Worm (Caenorhabditis elegans): Measurements from ENCODE around the gene orc-4.

The orc-4 gene

DNA sequence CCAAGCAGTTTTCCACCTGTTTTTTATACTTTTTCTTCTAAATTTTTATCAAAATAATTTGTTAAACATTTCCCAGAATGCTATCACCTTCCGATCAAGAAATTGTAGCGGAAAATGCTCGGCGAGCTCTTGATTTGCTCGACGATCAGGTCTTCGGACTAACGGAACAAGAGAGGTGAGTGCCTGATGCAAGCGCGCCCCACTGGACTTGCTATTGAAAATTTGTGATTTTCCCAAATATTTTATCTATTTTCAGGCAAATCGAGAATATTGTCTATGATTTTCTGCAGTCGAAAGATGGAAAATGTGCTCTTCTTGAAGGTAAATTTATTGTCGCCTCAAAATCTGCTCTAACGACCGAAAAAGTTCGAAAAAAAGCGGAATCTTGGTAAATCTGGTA is at the start of gene orc-4:
TSS of gene orc-4 (plus strand) at position 77 of the 400 bp plus-strand sequence.
- TF ChIP-seq tbx-37 (GFP tag; conservative IDR thresholded peaks at IDR 0.05), result no peak
- no peak for TF ChIP-seq hmg-4 (GFP tag; optimal IDR thresholded peaks at IDR 0.05)
- TF ChIP-seq hnd-1 (tag; optimal IDR thresholded peaks at IDR 0.05), result no peak
- no peak for TF ChIP-seq ceh-13 (GFP tag; optimal IDR thresholded peaks at IDR 0.05)
- TF ChIP-seq ama-1 (optimal IDR thresholded peaks at IDR 0.05), result no peak
- TF ChIP-seq sea-1 (GFP tag; conservative IDR thresholded peaks at IDR 0.05), result no peak
- no peak for TF ChIP-seq ceh-36 (tag; optimal IDR thresholded peaks at IDR 0.05)
- TF ChIP-seq ets-7 (tag; optimal IDR thresholded peaks at IDR 0.05), result no peak
- no peak for TF ChIP-seq hmbx-1 (tag; optimal IDR thresholded peaks at IDR 0.05)
- no peak for TF ChIP-seq aly-1 (tag; optimal IDR thresholded peaks at IDR 0.05)
- no peak for TF ChIP-seq tbx-11 (GFP tag; IDR thresholded peaks at IDR 0.05)
- no peak for TF ChIP-seq pes-1 (GFP tag; IDR thresholded peaks at IDR 0.05)
- no peak for TF ChIP-seq tra-4 (tag; optimal IDR thresholded peaks at IDR 0.05)
- no peak for TF ChIP-seq flt-1 (GFP tag; IDR thresholded peaks at IDR 0.05)
- no peak for TF ChIP-seq F13C5.2 (tag; optimal IDR thresholded peaks at IDR 0.05)
- TF ChIP-seq scrt-1 (GFP tag; IDR thresholded peaks at IDR 0.05), result no peak
- no peak for TF ChIP-seq B0310.2 (tag; optimal IDR thresholded peaks at IDR 0.05)

DNA sequence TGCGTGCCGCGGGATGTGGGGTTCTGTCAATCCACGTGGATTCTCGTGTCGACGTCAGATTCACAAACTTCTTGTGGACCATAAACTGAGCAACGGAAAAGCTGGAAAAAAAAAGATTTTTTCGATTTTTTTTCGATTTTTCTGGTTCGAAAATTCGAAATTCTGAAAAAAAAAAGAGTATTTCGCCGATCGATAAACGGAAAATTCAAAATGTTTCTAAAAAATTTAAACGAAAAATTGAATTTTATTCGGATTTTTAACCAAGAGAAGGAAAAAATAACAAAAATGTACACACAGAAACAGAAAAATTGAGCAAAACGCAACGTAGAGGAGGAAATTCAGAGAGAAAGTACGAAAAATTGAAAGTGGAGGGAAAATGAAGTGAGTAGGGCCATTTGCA is 49.6 kb upstream of the orc-4 start, which contains the start of gene Y39A1A.3:
TSS of gene Y39A1A.3 (minus strand) at position 101 of the 400 bp plus-strand sequence.
- TF ChIP-seq hmbx-1 (tag; optimal IDR thresholded peaks at IDR 0.05), result no peak
- TF ChIP-seq ama-1 (optimal IDR thresholded peaks at IDR 0.05), result no peak
- TF ChIP-seq ceh-13 (GFP tag; optimal IDR thresholded peaks at IDR 0.05), result no peak
- TF ChIP-seq ceh-36 (tag; optimal IDR thresholded peaks at IDR 0.05), result no peak
- TF ChIP-seq B0310.2 (tag; optimal IDR thresholded peaks at IDR 0.05), result no peak
- TF ChIP-seq flt-1 (GFP tag; IDR thresholded peaks at IDR 0.05), result no peak
- no peak for TF ChIP-seq sea-1 (GFP tag; conservative IDR thresholded peaks at IDR 0.05)
- no peak for TF ChIP-seq ets-7 (tag; optimal IDR thresholded peaks at IDR 0.05)
- no peak for TF ChIP-seq tbx-37 (GFP tag; conservative IDR thresholded peaks at IDR 0.05)
- TF ChIP-seq F13C5.2 (tag; optimal IDR thresholded peaks at IDR 0.05), result no peak
- TF ChIP-seq tbx-11 (GFP tag; IDR thresholded peaks at IDR 0.05), result no peak
- no peak for TF ChIP-seq tra-4 (tag; optimal IDR thresholded peaks at IDR 0.05)

DNA sequence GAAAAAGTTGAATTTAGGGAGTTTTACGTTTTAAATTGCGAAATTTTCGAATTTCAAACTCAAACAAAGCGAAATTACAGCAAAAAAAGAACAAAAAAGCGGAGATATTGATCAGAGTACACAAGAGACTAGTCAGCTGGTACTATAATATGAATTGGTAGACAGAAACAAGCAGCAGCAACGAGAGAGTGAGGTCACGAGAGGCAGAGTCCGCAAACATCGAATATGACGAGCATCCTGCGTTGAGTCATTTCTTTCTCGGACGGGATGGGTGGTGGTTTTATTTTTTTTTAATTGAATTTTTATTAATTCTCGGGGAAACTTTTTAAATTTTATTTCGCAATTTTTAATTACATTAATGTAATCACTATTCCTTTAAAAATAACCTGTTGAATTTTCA is 46.3 kb upstream of the orc-4 start:
- no peak for TF ChIP-seq ama-1 (optimal IDR thresholded peaks at IDR 0.05)
- peak; percentile 58 for TF ChIP-seq F13C5.2 (tag; optimal IDR thresholded peaks at IDR 0.05)

DNA sequence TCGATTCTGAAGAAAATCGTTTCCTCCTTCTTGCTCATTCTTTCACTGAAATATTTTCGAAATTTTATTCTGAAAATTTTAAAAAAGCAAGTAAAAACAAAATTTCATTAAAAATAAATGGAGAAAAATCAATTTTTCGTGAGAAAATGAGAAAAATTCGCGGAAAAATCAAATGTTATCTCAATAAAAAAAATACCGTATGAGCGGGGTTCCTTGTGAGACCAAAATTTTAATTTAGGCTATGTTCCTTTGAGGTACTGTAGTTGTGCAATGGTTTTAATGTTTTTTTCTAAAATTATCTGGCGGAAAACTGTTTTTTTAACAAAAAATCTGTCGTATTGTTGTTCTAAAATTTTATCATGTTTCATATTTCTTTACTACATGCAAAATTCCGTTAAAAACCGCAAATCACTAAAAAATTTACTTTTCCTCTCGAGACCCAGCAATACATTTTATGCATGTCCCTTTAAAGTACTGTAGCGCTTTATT is 45.8 kb upstream of the orc-4 start, which contains the start of gene epg-6:
TSS of gene epg-6 (minus strand) at position 51 of the 489 bp plus-strand sequence.
- no peak for TF ChIP-seq ceh-36 (tag; optimal IDR thresholded peaks at IDR 0.05)
- TF ChIP-seq pes-1 (GFP tag; IDR thresholded peaks at IDR 0.05), result no peak
- no peak for TF ChIP-seq hmg-4 (GFP tag; optimal IDR thresholded peaks at IDR 0.05)

DNA sequence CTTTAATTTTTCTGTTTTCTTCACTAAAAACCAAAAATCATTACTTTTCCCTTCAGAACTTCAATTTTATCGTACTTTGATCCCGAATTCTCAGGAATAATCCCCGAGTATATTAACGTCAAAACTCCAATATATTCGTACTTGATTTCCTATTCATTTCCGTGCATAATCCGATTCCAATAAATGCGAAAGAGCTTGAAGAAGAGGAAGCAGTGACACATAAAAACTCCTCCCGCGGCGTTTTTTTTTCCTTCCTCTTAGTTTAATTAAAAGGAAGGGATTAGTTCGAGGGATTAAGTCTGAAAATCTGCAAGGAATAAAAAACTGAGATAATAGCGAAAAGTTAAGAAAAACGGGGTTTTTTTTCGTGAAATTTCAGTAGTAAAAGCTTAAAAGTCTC is 45.1 kb upstream of the orc-4 start:
- peak; percentile 59 for TF ChIP-seq ceh-36 (tag; optimal IDR thresholded peaks at IDR 0.05)
- TF ChIP-seq sea-1 (GFP tag; conservative IDR thresholded peaks at IDR 0.05), result no peak

DNA sequence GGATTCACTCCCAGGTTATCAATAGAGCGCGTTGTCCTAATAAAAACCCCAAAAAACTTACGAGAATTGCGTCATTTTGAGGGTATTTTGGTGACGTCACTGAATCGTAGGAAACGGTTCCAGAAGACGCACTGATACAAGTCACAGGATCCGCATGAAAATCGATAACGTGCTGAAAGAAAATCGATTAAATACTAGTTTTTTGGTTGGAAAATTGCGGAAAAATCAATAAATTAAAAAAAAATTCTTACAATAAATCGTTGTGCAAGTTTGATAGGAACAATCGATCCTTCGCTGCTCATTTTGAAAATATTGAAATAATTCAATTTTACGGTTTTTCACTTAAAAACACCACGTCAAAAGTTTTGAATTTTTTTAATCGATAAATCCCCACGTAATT is 42.7 kb upstream of the orc-4 start, which contains the start of gene Y39A1A.2:
TSS of gene Y39A1A.2 (minus strand) at position 319 of the 400 bp plus-strand sequence.
- no peak for TF ChIP-seq sea-1 (GFP tag; conservative IDR thresholded peaks at IDR 0.05)
- no peak for TF ChIP-seq ets-7 (tag; optimal IDR thresholded peaks at IDR 0.05)
- TF ChIP-seq hmbx-1 (tag; optimal IDR thresholded peaks at IDR 0.05), result no peak
- TF ChIP-seq ceh-36 (tag; optimal IDR thresholded peaks at IDR 0.05), result no peak
- no peak for TF ChIP-seq F13C5.2 (tag; optimal IDR thresholded peaks at IDR 0.05)
- TF ChIP-seq B0310.2 (tag; optimal IDR thresholded peaks at IDR 0.05), result no peak
- no peak for TF ChIP-seq scrt-1 (GFP tag; IDR thresholded peaks at IDR 0.05)
- no peak for TF ChIP-seq tbx-11 (GFP tag; IDR thresholded peaks at IDR 0.05)
- TF ChIP-seq flt-1 (GFP tag; IDR thresholded peaks at IDR 0.05), result no peak

DNA sequence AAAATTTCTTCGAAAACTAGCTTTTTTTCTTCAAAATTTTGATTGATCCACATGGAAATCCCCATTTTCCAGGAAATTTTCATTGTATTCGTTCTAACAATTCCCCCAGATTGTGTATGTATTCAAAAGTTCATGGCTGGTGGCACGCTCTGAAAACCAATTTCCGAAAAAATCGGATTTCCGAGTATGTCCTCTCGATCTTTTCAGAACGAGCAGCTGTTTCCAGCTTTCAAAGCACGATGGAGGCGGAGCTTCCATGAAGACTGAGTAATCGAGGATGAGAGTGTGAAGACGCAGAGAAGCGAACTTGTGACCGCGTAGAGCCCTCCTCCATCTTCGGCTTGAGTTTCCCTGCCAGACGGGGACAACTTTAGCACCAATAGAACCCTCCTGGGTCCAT is 41.6 kb upstream of the orc-4 start:
- no peak for TF ChIP-seq pes-1 (GFP tag; IDR thresholded peaks at IDR 0.05)
- no peak for TF ChIP-seq tbx-11 (GFP tag; IDR thresholded peaks at IDR 0.05)
- TF ChIP-seq scrt-1 (GFP tag; IDR thresholded peaks at IDR 0.05), result no peak
- no peak for TF ChIP-seq aly-1 (tag; optimal IDR thresholded peaks at IDR 0.05)
- no peak for TF ChIP-seq tbx-37 (GFP tag; conservative IDR thresholded peaks at IDR 0.05)
- no peak for TF ChIP-seq F13C5.2 (tag; optimal IDR thresholded peaks at IDR 0.05)
- TF ChIP-seq ama-1 (optimal IDR thresholded peaks at IDR 0.05), result no peak
- no peak for TF ChIP-seq B0310.2 (tag; optimal IDR thresholded peaks at IDR 0.05)
- TF ChIP-seq hmbx-1 (tag; optimal IDR thresholded peaks at IDR 0.05), result no peak
- no peak for TF ChIP-seq tra-4 (tag; optimal IDR thresholded peaks at IDR 0.05)
- TF ChIP-seq ceh-13 (GFP tag; optimal IDR thresholded peaks at IDR 0.05), result no peak
- TF ChIP-seq flt-1 (GFP tag; IDR thresholded peaks at IDR 0.05), result no peak
- TF ChIP-seq hmg-4 (GFP tag; optimal IDR thresholded peaks at IDR 0.05), result no peak
- no peak for TF ChIP-seq ets-7 (tag; optimal IDR thresholded peaks at IDR 0.05)
- no peak for TF ChIP-seq sea-1 (GFP tag; conservative IDR thresholded peaks at IDR 0.05)
- TF ChIP-seq ceh-36 (tag; optimal IDR thresholded peaks at IDR 0.05), result no peak
- no peak for TF ChIP-seq hnd-1 (tag; optimal IDR thresholded peaks at IDR 0.05)

DNA sequence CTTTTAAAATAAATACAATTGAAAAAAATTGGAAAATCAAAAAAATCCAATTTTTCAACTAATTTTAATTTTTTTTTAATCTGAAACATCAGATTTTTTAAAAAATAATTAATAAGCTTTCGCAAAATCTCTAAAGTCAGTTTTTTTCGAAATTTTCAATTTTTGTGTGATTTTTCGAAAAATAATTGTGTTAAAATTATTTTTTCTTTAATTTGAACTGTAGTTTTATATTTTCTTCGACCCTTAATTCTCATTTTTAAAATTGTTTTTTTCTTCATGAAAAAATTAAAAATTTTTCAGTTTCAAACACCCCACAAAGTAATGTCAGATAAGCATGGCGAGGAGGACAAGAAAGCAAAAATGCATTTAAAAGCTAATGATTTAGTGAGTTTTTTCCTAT is 40.9 kb upstream of the orc-4 start, which contains the start of gene rabx-5:
TSS of gene rabx-5 (plus strand) at position 301 of the 400 bp plus-strand sequence.
- TF ChIP-seq ama-1 (optimal IDR thresholded peaks at IDR 0.05), result no peak
- TF ChIP-seq ceh-13 (GFP tag; optimal IDR thresholded peaks at IDR 0.05), result no peak
- no peak for TF ChIP-seq pes-1 (GFP tag; IDR thresholded peaks at IDR 0.05)
- no peak for TF ChIP-seq ets-7 (tag; optimal IDR thresholded peaks at IDR 0.05)
- no peak for TF ChIP-seq sea-1 (GFP tag; conservative IDR thresholded peaks at IDR 0.05)
- TF ChIP-seq tbx-37 (GFP tag; conservative IDR thresholded peaks at IDR 0.05), result no peak
- no peak for TF ChIP-seq hmbx-1 (tag; optimal IDR thresholded peaks at IDR 0.05)
- no peak for TF ChIP-seq tra-4 (tag; optimal IDR thresholded peaks at IDR 0.05)
- TF ChIP-seq ceh-36 (tag; optimal IDR thresholded peaks at IDR 0.05), result no peak
- no peak for TF ChIP-seq aly-1 (tag; optimal IDR thresholded peaks at IDR 0.05)
- no peak for TF ChIP-seq F13C5.2 (tag; optimal IDR thresholded peaks at IDR 0.05)
- no peak for TF ChIP-seq scrt-1 (GFP tag; IDR thresholded peaks at IDR 0.05)
- TF ChIP-seq B0310.2 (tag; optimal IDR thresholded peaks at IDR 0.05), result no peak
- no peak for TF ChIP-seq flt-1 (GFP tag; IDR thresholded peaks at IDR 0.05)
- TF ChIP-seq hmg-4 (GFP tag; optimal IDR thresholded peaks at IDR 0.05), result no peak
- TF ChIP-seq hnd-1 (tag; optimal IDR thresholded peaks at IDR 0.05), result no peak
- TF ChIP-seq tbx-11 (GFP tag; IDR thresholded peaks at IDR 0.05), result no peak

Measured in whole organism, early embryonic.